Worm (Caenorhabditis elegans) whole organism, L1 larva: ENCODE results near the gene sea-1.
A peak's percentile ranks its signal among the peaks of the same experiment; 100 is the strongest.

Source experiments
- C04F5.9 ChIP-seq: sonication (generic microtip); optimal IDR thresholded peaks from 2 replicates; lab custom pipeline; 2016; ENCODE audit warnings: missing genetic modification characterization, missing compliant biosample characterization
- C16A3.4 ChIP-seq: fragments of 150-350 bp; optimal IDR thresholded peaks from 2 replicates; lab custom pipeline; 2014; ENCODE audit warnings: missing biosample characterization, missing genetic modification characterization
- C34B4.2 ChIP-seq: sonication (generic microtip); optimal IDR thresholded peaks from 2 replicates; lab custom pipeline; 2017; ENCODE audit warnings: mild to moderate bottlenecking, missing genetic modification characterization, missing compliant biosample characterization
- F16B12.6 ChIP-seq: fragments of 150-350 bp; optimal IDR thresholded peaks from 2 replicates; lab custom pipeline; 2014; ENCODE audit warnings: missing biosample characterization, missing genetic modification characterization
- Y116A8C.19 ChIP-seq: sonication (generic microtip); optimal IDR thresholded peaks from 2 replicates; lab custom pipeline; 2016; ENCODE audit warnings: missing compliant biosample characterization, missing genetic modification characterization, borderline replicate concordance
- aha-1 ChIP-seq: fragments of 150-350 bp; optimal IDR thresholded peaks from 2 replicates; lab custom pipeline; 2014; ENCODE audit warnings: missing biosample characterization, missing genetic modification characterization
- alr-1 ChIP-seq: fragments of 200-800 bp; sonication (Bioruptor generic); optimal IDR thresholded peaks from 2 replicates; lab custom pipeline; 2018; ENCODE audit warnings: borderline replicate concordance, mild to moderate bottlenecking, missing genetic modification characterization, missing compliant biosample characterization
- aly-2 ChIP-seq: fragments of 150-350 bp; optimal IDR thresholded peaks from 2 replicates; lab custom pipeline; 2014; ENCODE audit warnings: missing biosample characterization, missing genetic modification characterization
- blmp-1 ChIP-seq: fragments of 150-350 bp; optimal IDR thresholded peaks from 2 replicates; lab custom pipeline; 2014; ENCODE audit warnings: missing biosample characterization, missing genetic modification characterization
- ces-1 ChIP-seq: fragments of 150-350 bp; optimal IDR thresholded peaks from 2 replicates; lab custom pipeline; 2014; ENCODE audit warnings: missing biosample characterization, missing genetic modification reagents, missing genetic modification characterization
- dsc-1 ChIP-seq: sonication (generic microtip); optimal IDR thresholded peaks from 2 replicates; lab custom pipeline; 2016; ENCODE audit warnings: mild to moderate bottlenecking, missing genetic modification characterization, missing compliant biosample characterization
- egl-13 ChIP-seq: sonication (generic microtip); optimal IDR thresholded peaks from 2 replicates; lab custom pipeline; 2016; ENCODE audit warnings: missing genotype, missing genetic modification reagents, missing genetic modification characterization, missing compliant biosample characterization
- elt-3 ChIP-seq, 6 experiments: fragments of 150-350 bp in 1 of 6; sonication (generic microtip); optimal IDR thresholded peaks; 2 replicates each; lab custom pipeline; 2017 to 2018; ENCODE audit warnings: missing biosample characterization in 6 of 6, missing genetic modification characterization in 6 of 6, inconsistent platforms in 1 of 6
- fkh-10 ChIP-seq: sonication (generic microtip); optimal IDR thresholded peaks from 2 replicates; lab custom pipeline; 2017; ENCODE audit warnings: missing biosample characterization, missing genetic modification reagents, missing genetic modification characterization
- fkh-8 ChIP-seq: sonication (generic microtip); optimal IDR thresholded peaks from 2 replicates; lab custom pipeline; 2016; ENCODE audit warnings: mild to moderate bottlenecking, missing genetic modification characterization, missing compliant biosample characterization
- fos-1 ChIP-seq: fragments of 150-350 bp; optimal IDR thresholded peaks from 2 replicates; lab custom pipeline; 2014; ENCODE audit warnings: missing biosample characterization, missing genetic modification characterization
- grh-1 ChIP-seq: fragments of 200-800 bp; sonication (Bioruptor generic); IDR thresholded peaks from 2 replicates; pipeline ENCODE4 v1.3.6; 2022; ENCODE audit warnings: missing genetic modification reagents, missing genetic modification characterization, missing compliant biosample characterization
- hlh-17 ChIP-seq: fragments of 200-800 bp; sonication (Bioruptor generic); optimal IDR thresholded peaks from 2 replicates; lab custom pipeline; 2018; ENCODE audit warnings: missing genetic modification characterization, mild to moderate bottlenecking, missing compliant biosample characterization, moderate library complexity, borderline replicate concordance
- hpl-2 ChIP-seq: fragments of 150-350 bp; optimal IDR thresholded peaks from 2 replicates; lab custom pipeline; 2014; ENCODE audit warnings: missing biosample characterization, missing genetic modification reagents, missing genetic modification characterization
- irx-1 ChIP-seq: sonication (generic microtip); optimal IDR thresholded peaks from 2 replicates; lab custom pipeline; 2016; ENCODE audit warnings: missing genetic modification characterization, missing compliant biosample characterization
- isw-1 ChIP-seq: fragments of 200-800 bp; sonication (Bioruptor generic); IDR thresholded peaks from 2 replicates; pipeline ENCODE4 v1.3.6; 2022; ENCODE audit warnings: missing genetic modification characterization, missing compliant biosample characterization
- jun-1 ChIP-seq: fragments of 150-350 bp; optimal IDR thresholded peaks from 2 replicates; lab custom pipeline; 2014; ENCODE audit warnings: missing biosample characterization, missing genetic modification reagents, missing genetic modification characterization
- lin-14 ChIP-seq: fragments of 200-800 bp; sonication (Bioruptor generic); optimal IDR thresholded peaks from 2 replicates; lab custom pipeline; 2018; ENCODE audit warnings: mild to moderate bottlenecking, missing genetic modification characterization, moderate library complexity, missing compliant biosample characterization
- lin-15B ChIP-seq: fragments of 150-350 bp; sonication (generic microtip); optimal IDR thresholded peaks from 3 replicates; lab custom pipeline; 2014; ENCODE audit warnings: missing biosample characterization, missing genetic modification characterization
- lin-35 ChIP-seq, 2 experiments: fragments of 150-350 bp; optimal IDR thresholded peaks; 2 replicates each; lab custom pipeline; 2014; ENCODE audit warnings: missing biosample characterization in 2 of 2, missing genetic modification characterization in 2 of 2, missing genetic modification reagents in 2 of 2
- lin-39 ChIP-seq: fragments of 150-350 bp; optimal IDR thresholded peaks from 2 replicates; lab custom pipeline; 2014; ENCODE audit warnings: missing biosample characterization, missing genetic modification reagents, missing genetic modification characterization
- lir-3 ChIP-seq: sonication (generic microtip); optimal IDR thresholded peaks from 2 replicates; lab custom pipeline; 2016; ENCODE audit warnings: mild to moderate bottlenecking, missing genetic modification characterization, moderate library complexity, missing compliant biosample characterization; ENCODE audit not compliant: poor library complexity
- lsy-2 ChIP-seq, 2 experiments: fragments of 150-350 bp; optimal IDR thresholded peaks; 2 replicates each; lab custom pipeline; 2014; ENCODE audit warnings: missing biosample characterization in 2 of 2, missing genetic modification characterization in 2 of 2
- mab-9 ChIP-seq: fragments of 200-800 bp; sonication (Bioruptor generic); IDR thresholded peaks from 2 replicates; pipeline ENCODE4 v1.3.6; 2022; ENCODE audit warnings: missing genetic modification reagents, missing genetic modification characterization, missing compliant biosample characterization
- mdl-1 ChIP-seq, 2 experiments: fragments of 150-350 bp; optimal IDR thresholded peaks; 2 replicates each; lab custom pipeline; 2014 to 2017; ENCODE audit warnings: missing biosample characterization in 2 of 2, missing genetic modification characterization in 2 of 2, inconsistent platforms in 1 of 2
- mep-1 ChIP-seq: fragments of 150-350 bp; optimal IDR thresholded peaks from 2 replicates; lab custom pipeline; 2014; ENCODE audit warnings: missing biosample characterization, missing genetic modification characterization
- nhr-12 ChIP-seq: sonication (generic microtip); optimal IDR thresholded peaks from 2 replicates; lab custom pipeline; 2017; ENCODE audit warnings: missing biosample characterization, missing genetic modification characterization
- nhr-237 ChIP-seq: fragments of 150-350 bp; optimal IDR thresholded peaks from 2 replicates; lab custom pipeline; 2014; ENCODE audit warnings: missing biosample characterization, missing genetic modification characterization
- nhr-47 ChIP-seq: sonication (generic microtip); optimal IDR thresholded peaks from 2 replicates; lab custom pipeline; 2016; ENCODE audit warnings: mild to moderate bottlenecking, missing genetic modification characterization, moderate library complexity, missing compliant biosample characterization
- nhr-76 ChIP-seq: sonication (generic microtip); optimal IDR thresholded peaks from 2 replicates; lab custom pipeline; 2017; ENCODE audit warnings: missing biosample characterization, missing genetic modification characterization
- nhr-77 ChIP-seq: fragments of 150-350 bp; optimal IDR thresholded peaks from 2 replicates; lab custom pipeline; 2014; ENCODE audit warnings: missing biosample characterization, missing genetic modification characterization
- nhr-84 ChIP-seq: sonication (generic microtip); optimal IDR thresholded peaks from 2 replicates; lab custom pipeline; 2017; ENCODE audit warnings: missing biosample characterization, missing genetic modification characterization
- pag-3 ChIP-seq: sonication (generic microtip); optimal IDR thresholded peaks from 2 replicates; lab custom pipeline; 2017; ENCODE audit warnings: missing genetic modification characterization, mild to moderate bottlenecking, missing compliant biosample characterization, antibody characterized with exemption, borderline replicate concordance; ENCODE audit not compliant: insufficient read depth
- pax-3 ChIP-seq: fragments of 200-800 bp; sonication (Bioruptor generic); optimal IDR thresholded peaks from 2 replicates; lab custom pipeline; 2018; ENCODE audit warnings: mild to moderate bottlenecking, missing genetic modification characterization, moderate library complexity, missing compliant biosample characterization
- pqm-1 ChIP-seq: sonication (generic microtip); optimal IDR thresholded peaks from 3 replicates; lab custom pipeline; 2017; ENCODE audit warnings: missing biosample characterization, missing genetic modification characterization
- snpc-4 ChIP-seq: fragments of 150-350 bp; optimal IDR thresholded peaks from 2 replicates; lab custom pipeline; 2014; ENCODE audit warnings: missing biosample characterization, missing genetic modification characterization
- sox-4 ChIP-seq: sonication (generic microtip); optimal IDR thresholded peaks from 2 replicates; lab custom pipeline; 2016; ENCODE audit warnings: missing genetic modification characterization, missing compliant biosample characterization
- sptf-1 ChIP-seq: fragments of 150-350 bp; optimal IDR thresholded peaks from 2 replicates; lab custom pipeline; 2014; ENCODE audit warnings: missing biosample characterization, missing genetic modification characterization
- swsn-7 ChIP-seq: sonication (generic microtip); optimal IDR thresholded peaks from 2 replicates; lab custom pipeline; 2016; ENCODE audit warnings: missing genetic modification characterization, missing compliant biosample characterization
- tbx-2 ChIP-seq: sonication (generic microtip); optimal IDR thresholded peaks from 2 replicates; lab custom pipeline; 2016; ENCODE audit warnings: missing genetic modification characterization, missing compliant biosample characterization
- tlp-1 ChIP-seq: fragments of 150-350 bp; optimal IDR thresholded peaks from 2 replicates; lab custom pipeline; 2014; ENCODE audit warnings: missing biosample characterization, missing genetic modification characterization
- unc-130 ChIP-seq: fragments of 150-350 bp; optimal IDR thresholded peaks from 2 replicates; lab custom pipeline; 2017; ENCODE audit warnings: missing biosample characterization, missing genetic modification characterization, inconsistent platforms
- unc-62 ChIP-seq: fragments of 150-350 bp; optimal IDR thresholded peaks from 2 replicates; lab custom pipeline; 2014; ENCODE audit warnings: missing biosample characterization, missing genetic modification reagents, missing genetic modification characterization
- vab-15 ChIP-seq: sonication (generic microtip); optimal IDR thresholded peaks from 2 replicates; lab custom pipeline; 2017; ENCODE audit warnings: missing genotype, mild to moderate bottlenecking, missing genetic modification characterization, missing compliant biosample characterization
- xbp-1 ChIP-seq: sonication (generic microtip); optimal IDR thresholded peaks from 2 replicates; lab custom pipeline; 2016; ENCODE audit warnings: missing genetic modification characterization, missing compliant biosample characterization
- zip-4 ChIP-seq: fragments of 200-800 bp; sonication (Bioruptor generic); optimal IDR thresholded peaks from 2 replicates; lab custom pipeline; 2018; ENCODE audit warnings: mild to moderate bottlenecking, missing genetic modification characterization, moderate library complexity, missing compliant biosample characterization
- ztf-11 ChIP-seq, 2 experiments: sonication (generic microtip); optimal IDR thresholded peaks; 2 replicates each; lab custom pipeline; 2016 to 2017; ENCODE audit warnings: missing genetic modification characterization in 2 of 2, missing biosample characterization in 1 of 2, missing compliant biosample characterization in 1 of 2

sea-1 gene

ce11 chrII:3682770-3683234 lies 9.4 kb upstream of the sea-1 start, which contains the start of gene F19B10.1:
TSS of gene F19B10.1 (plus strand) at chrII:3683184.
- no peak for TF ChIP-seq nhr-237 (tag; lab: Kevin White, UChicago)
- TF ChIP-seq ces-1 (GFP tag; lab: Kevin White, UChicago) = no peak
- TF ChIP-seq F16B12.6 = peak; percentile 97
- TF ChIP-seq sox-4 (tag; lab: Kevin White, UChicago) = no peak
- peak; percentile 6 for TF ChIP-seq zip-4 (GFP tag; lab: Kevin White, UChicago)
- peak; percentile 88 to 98 for TF ChIP-seq lin-35 (GFP tag; optimal IDR thresholded peaks at IDR 0.05; lab: Kevin White, UChicago)
- TF ChIP-seq unc-62 (GFP tag; lab: Kevin White, UChicago) = no peak
- peak; percentile 35 for TF ChIP-seq aly-2
- no peak for TF ChIP-seq C34B4.2 (tag; lab: Kevin White, UChicago)
- peak in 1 of 2 experiments; percentile 2 for TF ChIP-seq ztf-11 (tag; optimal IDR thresholded peaks at IDR 0.05; lab: Kevin White, UChicago)
- peak in 3 of 6 experiments; percentile 62 to 95 (median 85) for TF ChIP-seq elt-3 (tag; optimal IDR thresholded peaks at IDR 0.05; lab: Kevin White, UChicago)
- TF ChIP-seq mab-9 = 0 out of 2 replicates have a peak, but pooled peaks have one; percentile 23
- no peak for TF ChIP-seq sptf-1 (tag; lab: Kevin White, UChicago)
- peak; percentile 68 for TF ChIP-seq xbp-1 (tag; lab: Kevin White, UChicago)
- peak; percentile 68 for TF ChIP-seq snpc-4 (tag; lab: Kevin White, UChicago)
- peak; percentile 94 for TF ChIP-seq unc-130 (tag; lab: Kevin White, UChicago)
- TF ChIP-seq tbx-2 (tag; lab: Kevin White, UChicago) = peak; percentile 73
- TF ChIP-seq lir-3 = peak; percentile 68
- peak; percentile 52 for TF ChIP-seq lin-15B (tag; lab: Kevin White, UChicago)
- TF ChIP-seq lsy-2 (tag; optimal IDR thresholded peaks at IDR 0.05; lab: Kevin White, UChicago) = peak; percentile 86 to 87
- no peak for TF ChIP-seq hlh-17 (GFP tag; lab: Kevin White, UChicago)
- TF ChIP-seq alr-1 (tag; lab: Kevin White, UChicago) = no peak
- TF ChIP-seq fos-1 (tag; lab: Kevin White, UChicago) = no peak
- TF ChIP-seq pag-3 (tag; lab: Kevin White, UChicago) = peak; percentile 20
- TF ChIP-seq nhr-77 (tag; lab: Kevin White, UChicago) = peak; percentile 36
- TF ChIP-seq fkh-8 (tag; lab: Kevin White, UChicago) = no peak
- TF ChIP-seq mep-1 (tag; lab: Kevin White, UChicago) = peak; percentile 93
- peak in 1 of 2 experiments; percentile 93 for TF ChIP-seq mdl-1 (tag; optimal IDR thresholded peaks at IDR 0.05; lab: Kevin White, UChicago)
- peak; percentile 65 for TF ChIP-seq swsn-7 (tag; lab: Kevin White, UChicago)
- TF ChIP-seq egl-13 (tag; lab: Kevin White, UChicago) = no peak
- no peak for TF ChIP-seq Y116A8C.19 (tag; lab: Kevin White, UChicago)
- no peak for TF ChIP-seq nhr-12 (tag; lab: Kevin White, UChicago)
- TF ChIP-seq isw-1 = peak; percentile 31; the same call in 1 of the 2 replicates
- TF ChIP-seq jun-1 (tag; lab: Kevin White, UChicago) = peak; percentile 11
- peak; percentile 86 for TF ChIP-seq lin-14 (GFP tag; lab: Kevin White, UChicago)
- no peak for TF ChIP-seq pqm-1 (tag; lab: Kevin White, UChicago)
- no peak for TF ChIP-seq nhr-76 (tag; lab: Kevin White, UChicago)
- TF ChIP-seq nhr-47 (tag; lab: Kevin White, UChicago) = peak; percentile 76
- 0 out of 2 replicates have a peak, but pooled peaks have one; percentile 20 for TF ChIP-seq grh-1
- TF ChIP-seq C16A3.4 (tag; lab: Kevin White, UChicago) = peak; percentile 86
- peak; percentile 79 for TF ChIP-seq blmp-1 (tag; lab: Kevin White, UChicago)
- TF ChIP-seq pax-3 = no peak
- TF ChIP-seq lin-39 (tag; lab: Kevin White, UChicago) = peak; percentile 73
- no peak for TF ChIP-seq fkh-10 (GFP tag; lab: Kevin White, UChicago)
- peak; percentile 60 for TF ChIP-seq C04F5.9 (tag; lab: Kevin White, UChicago)
- no peak for TF ChIP-seq hpl-2 (GFP tag; lab: Kevin White, UChicago)
- TF ChIP-seq nhr-84 (tag; lab: Kevin White, UChicago) = no peak
- no peak for TF ChIP-seq tlp-1 (tag; lab: Kevin White, UChicago)
- TF ChIP-seq dsc-1 = peak; percentile 60
- TF ChIP-seq aha-1 (tag; lab: Kevin White, UChicago) = no peak
- TF ChIP-seq irx-1 (tag; lab: Kevin White, UChicago) = peak; percentile 59
- peak; percentile 49 for TF ChIP-seq vab-15 (tag; lab: Kevin White, UChicago)
